Fruit fly (Drosophila melanogaster) whole organism, embryonic: ENCODE results near the gene CG11920.

ENCODE experiments used
- Atf6 ChIP-seq: fragments of 200-800 bp; sonication (Bioruptor generic); IDR thresholded peaks from 2 replicates; pipeline ENCODE4 v1.3.6; 2022; ENCODE audit warnings: missing biosample characterization, missing genetic modification characterization
- CG10431 ChIP-seq: fragments of 200-800 bp; sonication (Bioruptor generic); optimal IDR thresholded peaks from 3 replicates; lab custom pipeline; 2018; ENCODE audit warnings: missing biosample characterization, mild to moderate bottlenecking, missing genetic modification characterization
- CG12744 ChIP-seq: fragments of 200-800 bp; sonication (Bioruptor generic); optimal IDR thresholded peaks from 2 replicates; lab custom pipeline; 2016; ENCODE audit warnings: missing biosample characterization, missing genetic modification characterization
- CG14860 ChIP-seq: fragments of 200-800 bp; sonication (Bioruptor generic); IDR thresholded peaks from 3 replicates; pipeline ENCODE4 v1.3.6; 2022; ENCODE audit warnings: missing biosample characterization, missing genetic modification characterization; ENCODE audit not compliant: partially characterized antibody
- CG14965 ChIP-seq: fragments of 200-800 bp; sonication (Bioruptor generic); optimal IDR thresholded peaks from 2 replicates; lab custom pipeline; 2016; ENCODE audit warnings: missing biosample characterization, missing genetic modification characterization, borderline replicate concordance
- CG17829 ChIP-seq: fragments of 200-800 bp; optimal IDR thresholded peaks from 2 replicates; lab custom pipeline; 2019; ENCODE audit warnings: missing biosample characterization, mild to moderate bottlenecking, missing genetic modification characterization, moderate library complexity
- CG2129 ChIP-seq: fragments of 200-800 bp; sonication (Bioruptor generic); IDR thresholded peaks from 2 replicates; pipeline ENCODE4 v1.3.6; 2022; ENCODE audit warnings: missing biosample characterization, missing genetic modification characterization; ENCODE audit not compliant: partially characterized antibody
- CG30020 ChIP-seq: fragments of 200-800 bp; optimal IDR thresholded peaks from 2 replicates; lab custom pipeline; 2019; ENCODE audit warnings: missing biosample characterization, mild to moderate bottlenecking, missing genetic modification characterization, moderate library complexity
- CG3163 ChIP-seq: fragments of 200-800 bp; sonication (Bioruptor generic); optimal IDR thresholded peaks from 3 replicates; lab custom pipeline; 2016; ENCODE audit warnings: missing biosample characterization, missing genetic modification characterization
- CG43689 ChIP-seq: fragments of 200-800 bp; sonication (Bioruptor generic); IDR thresholded peaks from 2 replicates; pipeline ENCODE4 v1.3.6; 2022; ENCODE audit warnings: missing biosample characterization, missing genetic modification characterization
- CG5180 ChIP-seq: fragments of 200-800 bp; sonication (Bioruptor generic); optimal IDR thresholded peaks from 3 replicates; lab custom pipeline; 2017; ENCODE audit warnings: missing biosample characterization, missing genetic modification characterization, mild to moderate bottlenecking, moderate library complexity, missing genetic modification reagents
- CG5245 ChIP-seq: fragments of 200-800 bp; sonication (Bioruptor generic); optimal IDR thresholded peaks from 3 replicates; lab custom pipeline; 2016; ENCODE audit warnings: missing biosample characterization, missing genetic modification characterization
- CG6175 ChIP-seq: fragments of 200-800 bp; sonication (Bioruptor generic); IDR thresholded peaks from 3 replicates; pipeline ENCODE4 v1.3.6; 2022; ENCODE audit warnings: missing biosample characterization, missing genetic modification characterization
- CG7928 ChIP-seq: fragments of 200-800 bp; sonication (Bioruptor generic); optimal IDR thresholded peaks from 2 replicates; lab custom pipeline; 2017; ENCODE audit warnings: missing biosample characterization, mild to moderate bottlenecking, missing genetic modification characterization
- CG8478 ChIP-seq: fragments of >200 bp; optimal IDR thresholded peaks from 2 replicates; lab custom pipeline; 2018
- CG9876 ChIP-seq: fragments of 200-800 bp; sonication (Bioruptor generic); optimal IDR thresholded peaks from 2 replicates; lab custom pipeline; 2016; ENCODE audit warnings: missing biosample characterization, missing genetic modification characterization
- Deaf1 ChIP-seq: fragments of 200-800 bp; optimal IDR thresholded peaks from 3 replicates; lab custom pipeline; 2019; ENCODE audit warnings: missing biosample characterization, mild to moderate bottlenecking, missing genetic modification characterization, moderate library complexity
- Dfd ChIP-seq, 2 experiments: fragments of >200 bp; optimal IDR thresholded peaks; 2 replicates each; lab custom pipeline; 2017; ENCODE audit warnings: missing biosample characterization in 2 of 2, missing genetic modification characterization in 2 of 2
- Ets65A ChIP-seq: fragments of 200-800 bp; sonication (Bioruptor generic); peaks from one replicate; lab custom pipeline; 2016; ENCODE audit warnings: missing biosample characterization, missing genetic modification characterization
- Ets97D ChIP-seq: fragments of 200-800 bp; sonication (Bioruptor generic); optimal IDR thresholded peaks from 3 replicates; lab custom pipeline; 2016; ENCODE audit warnings: missing biosample characterization, missing genetic modification characterization
- Gsc ChIP-seq: fragments of 200-800 bp; sonication (Bioruptor generic); IDR thresholded peaks from 2 replicates; pipeline ENCODE4 v1.3.6; 2022; ENCODE audit warnings: missing biosample characterization, missing genetic modification characterization
- HLH3B ChIP-seq: fragments of 200-800 bp; sonication (Bioruptor generic); IDR thresholded peaks from 2 replicates; pipeline ENCODE4 v1.3.6; 2022; ENCODE audit warnings: missing biosample characterization, missing genetic modification characterization
- HmgD ChIP-seq: fragments of 200-800 bp; sonication (Bioruptor generic); optimal IDR thresholded peaks from 3 replicates; lab custom pipeline; 2016; ENCODE audit warnings: missing biosample characterization, missing genetic modification characterization
- Hr51 ChIP-seq, 2 experiments: fragments of 200-800 bp; sonication (Bioruptor generic); optimal IDR thresholded peaks; 2 replicates in 1 of 2; 3 replicates in 1 of 2; lab custom pipeline; 2016 to 2018; ENCODE audit warnings: missing biosample characterization in 2 of 2, missing genetic modification characterization in 2 of 2, mild to moderate bottlenecking in 1 of 2, moderate library complexity in 1 of 2
- Jarid2 ChIP-seq: fragments of 200-800 bp; sonication (Bioruptor generic); optimal IDR thresholded peaks from 3 replicates; lab custom pipeline; 2017; ENCODE audit warnings: mild to moderate bottlenecking, missing biosample characterization, missing genetic modification reagents, missing genetic modification characterization
- MBD-R2 ChIP-seq: fragments of 200-800 bp; sonication (Bioruptor generic); IDR thresholded peaks from 2 replicates; pipeline ENCODE4 v1.3.6; 2022; ENCODE audit warnings: missing biosample characterization, missing genetic modification characterization
- MESR4 ChIP-seq: fragments of 200-800 bp; sonication (Bioruptor generic); optimal IDR thresholded peaks from 2 replicates; lab custom pipeline; 2018; ENCODE audit warnings: missing biosample characterization, mild to moderate bottlenecking, missing genetic modification characterization, moderate library complexity
- Med ChIP-seq: fragments of 200-800 bp; sonication (Bioruptor generic); peaks from one replicate; lab custom pipeline; 2016; ENCODE audit warnings: missing biosample characterization, missing genetic modification characterization, mild to moderate bottlenecking, inconsistent platforms, moderate library complexity
- Meics ChIP-seq: fragments of 200-800 bp; sonication (Bioruptor generic); optimal IDR thresholded peaks from 2 replicates; lab custom pipeline; 2017; ENCODE audit warnings: missing biosample characterization, mild to moderate bottlenecking, missing genetic modification characterization
- Mes4 ChIP-seq: fragments of 200-800 bp; sonication (Bioruptor generic); optimal IDR thresholded peaks from 2 replicates; lab custom pipeline; 2016; ENCODE audit warnings: missing biosample characterization, missing genetic modification characterization
- Nf-YB ChIP-seq: fragments of 200-800 bp; sonication (Bioruptor generic); optimal IDR thresholded peaks from 3 replicates; lab custom pipeline; 2019; ENCODE audit warnings: missing biosample characterization, mild to moderate bottlenecking, missing genetic modification characterization, moderate library complexity
- ab ChIP-seq: fragments of 200-800 bp; sonication (Bioruptor generic); optimal IDR thresholded peaks from 2 replicates; lab custom pipeline; 2016; ENCODE audit warnings: missing biosample characterization, missing genetic modification characterization
- bigmax ChIP-seq: fragments of 200-800 bp; sonication (Bioruptor generic); optimal IDR thresholded peaks from 2 replicates; lab custom pipeline; 2018; ENCODE audit warnings: missing biosample characterization, mild to moderate bottlenecking, missing genetic modification characterization
- crol ChIP-seq: fragments of 200-800 bp; sonication (Bioruptor generic); IDR thresholded peaks from 2 replicates; pipeline ENCODE4 v1.3.6; 2022; ENCODE audit warnings: missing biosample characterization, missing genetic modification characterization
- dati ChIP-seq: fragments of 200-800 bp; sonication (Bioruptor generic); IDR thresholded peaks from 2 replicates; pipeline ENCODE4 v1.3.6; 2022; ENCODE audit warnings: missing biosample characterization, missing genetic modification characterization
- eve ChIP-seq, 2 experiments: fragments of >200 bp; optimal IDR thresholded peaks; 2 replicates each; lab custom pipeline; 2017; ENCODE audit warnings: missing biosample characterization in 2 of 2, missing genetic modification characterization in 2 of 2
- fd3F ChIP-seq: fragments of 200-800 bp; sonication (Bioruptor generic); optimal IDR thresholded peaks from 2 replicates; lab custom pipeline; 2018; ENCODE audit warnings: missing biosample characterization, mild to moderate bottlenecking, missing genetic modification characterization, moderate library complexity
- gcm ChIP-seq: fragments of 200-800 bp; sonication (Bioruptor generic); optimal IDR thresholded peaks from 2 replicates; lab custom pipeline; 2019; ENCODE audit warnings: missing biosample characterization, mild to moderate bottlenecking, missing genetic modification characterization, moderate library complexity
- lbe ChIP-seq: fragments of 200-800 bp; sonication (Bioruptor generic); optimal IDR thresholded peaks from 2 replicates; lab custom pipeline; 2016; ENCODE audit warnings: missing biosample characterization, mild to moderate bottlenecking, missing genetic modification characterization
- onecut ChIP-seq: fragments of 200-800 bp; sonication (Bioruptor generic); IDR thresholded peaks from 2 replicates; pipeline ENCODE4 v1.3.6; 2022; ENCODE audit warnings: missing biosample characterization, missing genetic modification characterization
- pb ChIP-seq: fragments of 200-800 bp; sonication (Bioruptor generic); optimal IDR thresholded peaks from 3 replicates; lab custom pipeline; 2016; ENCODE audit warnings: missing biosample characterization, missing genetic modification characterization
- pita ChIP-seq: fragments of 200-800 bp; sonication (Bioruptor generic); optimal IDR thresholded peaks from 2 replicates; lab custom pipeline; 2017; ENCODE audit warnings: missing biosample characterization, mild to moderate bottlenecking, missing genetic modification characterization
- rib ChIP-seq: fragments of 200-800 bp; sonication (Bioruptor generic); IDR thresholded peaks from 2 replicates; pipeline ENCODE4 v1.3.6; 2022; ENCODE audit warnings: missing biosample characterization, missing genetic modification characterization
- so ChIP-seq: fragments of 200-800 bp; sonication (Bioruptor generic); IDR thresholded peaks from 3 replicates; pipeline ENCODE4 v1.3.6; 2022; ENCODE audit warnings: missing biosample characterization, missing genetic modification characterization
- sqz ChIP-seq: fragments of 200-800 bp; sonication (Bioruptor generic); optimal IDR thresholded peaks from 3 replicates; lab custom pipeline; 2018; ENCODE audit warnings: missing biosample characterization, mild to moderate bottlenecking, missing genetic modification characterization
- tin ChIP-seq: fragments of 200-800 bp; sonication (Bioruptor generic); optimal IDR thresholded peaks from 3 replicates; lab custom pipeline; 2016; ENCODE audit warnings: missing biosample characterization, missing genetic modification characterization
- tna ChIP-seq: fragments of 200-800 bp; sonication (Bioruptor generic); IDR thresholded peaks from 2 replicates; pipeline ENCODE4 v1.3.6; 2022; ENCODE audit warnings: missing biosample characterization, missing genetic modification characterization; ENCODE audit not compliant: partially characterized antibody
- wek ChIP-seq: fragments of 200-800 bp; sonication (Bioruptor generic); optimal IDR thresholded peaks from 3 replicates; lab custom pipeline; 2018; ENCODE audit warnings: missing biosample characterization, mild to moderate bottlenecking, missing genetic modification characterization, moderate library complexity
- z ChIP-seq: fragments of 200-800 bp; sonication (Bioruptor generic); IDR thresholded peaks from 3 replicates; pipeline ENCODE4 v1.3.6; 2022; ENCODE audit warnings: missing biosample characterization, missing genetic modification characterization
- zfh1 ChIP-seq: fragments of 200-800 bp; sonication (Bioruptor generic); IDR thresholded peaks from 3 replicates; pipeline ENCODE4 v1.3.6; 2022; ENCODE audit warnings: missing biosample characterization, missing genetic modification characterization

CG11920 gene

DNA sequence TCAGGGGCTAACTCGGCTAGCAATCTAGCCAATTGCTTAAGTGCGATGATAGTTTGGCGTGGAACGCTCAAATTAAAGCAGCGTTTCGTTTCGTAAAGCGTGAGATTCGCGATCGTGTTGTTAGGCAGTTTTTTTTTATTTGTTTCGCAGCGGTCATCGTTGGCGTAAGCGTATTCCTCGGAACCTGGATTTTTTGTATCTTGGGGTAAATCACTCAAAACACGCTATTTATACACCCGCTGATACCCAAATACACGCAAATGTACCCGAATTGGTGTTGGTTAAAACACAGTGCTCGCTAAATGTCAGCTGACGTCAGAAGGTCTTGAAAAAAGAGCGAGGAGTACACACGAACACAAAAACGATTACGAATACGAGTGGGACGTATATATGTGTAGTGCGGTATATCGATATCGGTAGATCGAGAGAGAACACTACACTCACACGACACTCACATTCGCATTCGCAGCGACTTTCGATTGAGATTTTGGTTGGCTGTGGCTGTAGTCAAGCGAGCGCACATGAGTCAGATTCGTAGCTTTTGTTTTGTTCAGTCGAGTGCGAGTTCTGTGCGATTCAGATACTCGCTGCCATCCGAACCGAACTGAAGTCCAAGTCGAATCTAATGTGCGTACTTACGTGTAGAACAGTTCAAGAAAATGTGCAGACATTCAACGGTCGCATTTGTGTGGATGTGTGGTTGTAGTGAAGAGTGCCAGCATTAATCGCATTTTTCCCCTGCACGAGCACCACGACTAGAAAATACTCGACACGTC lies 24.7 kb upstream of the CG11920 start (continued):
- peak; percentile 42 for TF ChIP-seq Meics (GFP tag; lab: Kevin White, UChicago)
- no peak for TF ChIP-seq tna
- peak in 1 of 2 experiments; percentile 28 for TF ChIP-seq eve (GFP tag; optimal IDR thresholded peaks at IDR 0.05; lab: Kevin White, UChicago)
- peak; percentile 94 for TF ChIP-seq Deaf1
- TF ChIP-seq gcm (GFP tag; lab: Kevin White, UChicago), result peak; percentile 42
- no peak for TF ChIP-seq CG43689 (GFP tag; lab: Robert Waterston, UW)
- TF ChIP-seq Jarid2, result peak; percentile 85
- TF ChIP-seq CG30020 (tag; lab: Kevin White, UChicago), result peak; percentile 33
- peak; percentile 88 for TF ChIP-seq lbe
- peak; percentile 25 for TF ChIP-seq CG3163 (GFP tag; lab: Kevin White, UChicago)
- peak; percentile 86 for TF ChIP-seq CG5180 (GFP tag; lab: Kevin White, UChicago)

DNA sequence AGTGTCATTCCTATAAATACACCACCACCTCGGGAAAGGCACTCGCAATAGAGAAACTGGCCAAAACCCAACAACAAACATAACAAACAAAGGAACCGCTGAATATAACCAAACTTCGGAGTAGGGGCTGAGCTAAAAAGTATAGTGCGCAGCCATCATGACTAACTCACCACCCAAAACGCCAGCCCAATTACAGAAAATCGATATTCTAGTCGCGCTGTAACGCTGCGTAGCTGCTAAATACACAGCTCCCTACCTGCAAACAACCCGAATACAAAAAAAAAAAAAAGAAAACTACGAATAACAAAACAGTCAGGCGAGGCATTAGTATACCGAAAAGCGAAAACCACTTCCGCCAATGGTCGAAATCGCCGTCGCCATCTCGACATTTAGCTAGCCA lies 24.0 kb upstream of the CG11920 start:
- TF ChIP-seq Ets97D (GFP tag; lab: Kevin White, UChicago) (no peak), Ets65A (peak; percentile 55), MBD-R2 (GFP tag; lab: Robert Waterston, UW) (no peak), crol (GFP tag; lab: Robert Waterston, UW) (no peak), CG6175 (no peak), CG17829 (no peak), CG8478 (lab: Kevin White, UChicago) (no peak), z (no peak), CG9876 (GFP tag; lab: Kevin White, UChicago) (no peak), onecut (GFP tag; lab: Robert Waterston, UW) (peak; percentile 96), CG5180 (GFP tag; lab: Kevin White, UChicago) (no peak), ab (GFP tag; lab: Kevin White, UChicago) (peak; percentile 4), Med (GFP tag; lab: Kevin White, UChicago) (no peak), zfh1 (GFP tag; lab: Robert Waterston, UW) (no peak), Mes4 (GFP tag; lab: Kevin White, UChicago) (no peak), Nf-YB (GFP tag; lab: Kevin White, UChicago) (no peak), Atf6 (no peak), CG2129 (GFP tag; lab: Robert Waterston, UW) (no peak), CG12744 (GFP tag; lab: Kevin White, UChicago) (no peak), CG5245 (GFP tag; lab: Kevin White, UChicago) (no peak), rib (GFP tag; lab: Robert Waterston, UW) (no peak), bigmax (GFP tag; lab: Kevin White, UChicago) (peak; percentile 39), CG14860 (GFP tag; lab: Robert Waterston, UW) (no peak), sqz (GFP tag; lab: Kevin White, UChicago) (no peak), CG10431 (GFP tag; lab: Kevin White, UChicago) (peak; percentile 10), HmgD (GFP tag; lab: Kevin White, UChicago) (no peak), pb (GFP tag; lab: Kevin White, UChicago) (no peak), wek (GFP tag; lab: Kevin White, UChicago) (no peak), dati (no peak), HLH3B (GFP tag; lab: Robert Waterston, UW) (no peak), tin (GFP tag; lab: Kevin White, UChicago) (no peak), Hr51 (GFP tag; optimal IDR thresholded peaks at IDR 0.05; lab: Kevin White, UChicago) (no peak), MESR4 (GFP tag; lab: Kevin White, UChicago) (no peak), CG7928 (GFP tag; lab: Kevin White, UChicago) (no peak), pita (GFP tag; lab: Kevin White, UChicago) (no peak), fd3F (no peak), CG14965 (GFP tag; lab: Kevin White, UChicago) (no peak), eve (GFP tag; optimal IDR thresholded peaks at IDR 0.05; lab: Kevin White, UChicago) (peak in 1 of 2 experiments; percentile 87), so (no peak), Dfd (GFP tag; optimal IDR thresholded peaks at IDR 0.05; lab: Kevin White, UChicago) (no peak), Gsc (GFP tag; lab: Robert Waterston, UW) (no peak)
